Worm (Caenorhabditis elegans) whole organism, midembryonic: ENCODE measurements around the gene skr-18.

Source experiments
- T22C8.4 ChIP-seq: fragments of 200-800 bp; sonication (Bioruptor generic); IDR thresholded peaks from 2 replicates; pipeline ENCODE4 v1.3.6; 2022; ENCODE audit warnings: missing genetic modification characterization, missing compliant biosample characterization
- cog-1 ChIP-seq: sonication (generic microtip); optimal IDR thresholded peaks from 2 replicates; lab custom pipeline; 2016; ENCODE audit warnings: missing genetic modification characterization, missing compliant biosample characterization
- flt-1 ChIP-seq: fragments of 200-800 bp; sonication (Bioruptor generic); IDR thresholded peaks from 2 replicates; pipeline ENCODE4 v1.3.6; 2022; ENCODE audit warnings: missing genetic modification characterization, missing compliant biosample characterization
- klf-2 ChIP-seq: fragments of 200-800 bp; sonication (Bioruptor generic); conservative IDR thresholded peaks from 2 replicates; pipeline ENCODE4 v1.3.6; 2022; ENCODE audit warnings: missing genetic modification reagents, missing genetic modification characterization, missing compliant biosample characterization
- med-1 ChIP-seq: sonication (generic microtip); optimal IDR thresholded peaks from 2 replicates; lab custom pipeline; 2017; ENCODE audit warnings: missing genetic modification characterization, mild to moderate bottlenecking, missing compliant biosample characterization, antibody characterized with exemption, missing genetic modification reagents; ENCODE audit not compliant: insufficient read depth
- ref-1 ChIP-seq: fragments of 200-800 bp; sonication (Bioruptor generic); conservative IDR thresholded peaks from 2 replicates; pipeline ENCODE4 v1.3.6; 2022; ENCODE audit warnings: missing genetic modification reagents, missing genetic modification characterization, missing compliant biosample characterization
- tab-1 ChIP-seq: fragments of 200-800 bp; sonication (Bioruptor generic); IDR thresholded peaks from 2 replicates; pipeline ENCODE4 v1.3.6; 2022; ENCODE audit warnings: missing genetic modification characterization, missing compliant biosample characterization
- ztf-23 ChIP-seq: fragments of 200-800 bp; sonication (Bioruptor generic); IDR thresholded peaks from 2 replicates; pipeline ENCODE4 v1.3.6; 2022; ENCODE audit warnings: missing genetic modification reagents, missing genetic modification characterization, missing compliant biosample characterization
- ztf-29 ChIP-seq: fragments of 200-800 bp; sonication (Bioruptor generic); IDR thresholded peaks from 2 replicates; pipeline ENCODE4 v1.3.6; 2022; ENCODE audit warnings: missing genetic modification reagents, missing genetic modification characterization, missing compliant biosample characterization

skr-18 gene

ce11 chrIV:795383-795872 is at the start of gene skr-18:
skr-18 (minus strand) TSS chrIV:795433.
- TF ChIP-seq ref-1 (no peak), ztf-23 (GFP tag; lab: Robert Waterston, UW) (no peak), med-1 (GFP tag; lab: Kevin White, UChicago) (no peak), cog-1 (no peak), flt-1 (no peak), klf-2 (GFP tag; lab: Robert Waterston, UW) (no peak), tab-1 (GFP tag; lab: Robert Waterston, UW) (no peak), ztf-29 (GFP tag; lab: Robert Waterston, UW) (no peak), T22C8.4 (GFP tag; lab: Robert Waterston, UW) (no peak)

DNA sequence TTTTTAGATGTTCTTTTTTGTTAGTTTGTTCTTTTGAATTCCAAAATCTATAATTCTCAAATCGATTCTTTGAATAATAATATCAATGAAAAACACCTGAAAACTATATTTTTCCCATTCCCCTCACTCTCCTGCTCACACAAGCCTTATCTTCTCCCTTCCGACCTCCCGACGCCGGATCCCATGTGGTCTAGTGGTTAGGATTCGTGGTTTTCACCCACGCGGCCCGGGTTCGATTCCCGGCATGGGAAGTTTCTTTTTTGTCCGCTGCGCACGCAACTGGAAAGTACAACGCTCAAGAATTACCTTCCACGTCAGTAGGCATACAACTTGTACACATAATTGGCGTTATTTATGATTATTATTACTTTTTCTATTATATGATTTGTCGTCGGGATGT is 47.4 kb upstream of the skr-18 start:
- TF ChIP-seq tab-1 (GFP tag; lab: Robert Waterston, UW) = peak; percentile 76
- TF ChIP-seq klf-2 (GFP tag; lab: Robert Waterston, UW) = 0 out of 2 replicates have a peak, but pooled peaks have one; percentile 56
- peak; percentile 25; the same call in 1 of the 2 replicates for TF ChIP-seq ztf-29 (GFP tag; lab: Robert Waterston, UW)
- peak; percentile 35; the same call in 1 of the 2 replicates for TF ChIP-seq ref-1
- TF ChIP-seq med-1 (GFP tag; lab: Kevin White, UChicago) = no peak
- TF ChIP-seq flt-1 = peak; percentile 83
- TF ChIP-seq ztf-23 (GFP tag; lab: Robert Waterston, UW) = peak; percentile 69
- TF ChIP-seq cog-1 = no peak
- 0 out of 2 replicates have a peak, but pooled peaks have one; percentile 54 for TF ChIP-seq T22C8.4 (GFP tag; lab: Robert Waterston, UW)

- TF ChIP-seq ref-1 = no peak
- no peak for TF ChIP-seq ztf-23 (GFP tag; lab: Robert Waterston, UW)
- TF ChIP-seq tab-1 (GFP tag; lab: Robert Waterston, UW) = no peak
- no peak for TF ChIP-seq T22C8.4 (GFP tag; lab: Robert Waterston, UW)
- TF ChIP-seq cog-1 = no peak
- TF ChIP-seq ztf-29 (GFP tag; lab: Robert Waterston, UW) = no peak
- no peak for TF ChIP-seq flt-1
- no peak for TF ChIP-seq klf-2 (GFP tag; lab: Robert Waterston, UW)
These were observed 46.9 kb upstream of the skr-18 start, which contains the start of gene Y55F3BR.6 for ce11 chrIV:842095-842494. Y55F3BR.6 (minus strand) TSS chrIV:842126.

DNA sequence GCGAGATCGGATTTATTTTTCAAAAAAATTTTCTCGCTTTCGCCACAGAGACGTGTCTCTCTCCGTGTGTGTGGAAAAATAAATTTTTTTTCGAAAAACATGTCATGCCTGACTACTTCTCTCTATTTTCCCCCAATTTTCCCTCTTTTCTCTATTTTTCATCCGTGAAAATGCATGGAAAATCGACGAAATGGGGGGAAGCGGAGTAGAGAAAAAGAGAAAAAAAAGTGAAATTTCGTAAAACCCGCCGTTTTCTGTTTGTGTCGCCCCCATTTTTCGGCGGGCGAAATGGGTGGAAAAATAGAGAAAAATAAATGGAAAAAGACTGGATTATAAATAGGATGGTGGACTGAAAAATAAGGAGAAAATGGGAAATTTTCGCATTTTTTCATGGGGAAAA is 38.3 kb upstream of the skr-18 start:
- TF ChIP-seq tab-1 (GFP tag; lab: Robert Waterston, UW) = no peak
- TF ChIP-seq med-1 (GFP tag; lab: Kevin White, UChicago) = no peak
- TF ChIP-seq ztf-29 (GFP tag; lab: Robert Waterston, UW) = no peak
- no peak for TF ChIP-seq flt-1
- TF ChIP-seq cog-1 = no peak
- no peak for TF ChIP-seq ref-1
- no peak for TF ChIP-seq T22C8.4 (GFP tag; lab: Robert Waterston, UW)
- no peak for TF ChIP-seq klf-2 (GFP tag; lab: Robert Waterston, UW)
- no peak for TF ChIP-seq ztf-23 (GFP tag; lab: Robert Waterston, UW)

ce11 chrIV:831796-832486 is 36.7 kb upstream of the skr-18 start, which contains the start of the genes madf-1 and Y55F3BR.10:
madf-1 (minus strand) TSS chrIV:831896.
Y55F3BR.10 (plus strand) TSS chrIV:832436.
- TF ChIP-seq ref-1 = no peak
- TF ChIP-seq flt-1 = no peak
- TF ChIP-seq klf-2 (GFP tag; lab: Robert Waterston, UW) = no peak
- no peak for TF ChIP-seq med-1 (GFP tag; lab: Kevin White, UChicago)
- no peak for TF ChIP-seq T22C8.4 (GFP tag; lab: Robert Waterston, UW)
- TF ChIP-seq tab-1 (GFP tag; lab: Robert Waterston, UW) = no peak

- TF ChIP-seq ztf-29 (GFP tag; lab: Robert Waterston, UW) (no peak), cog-1 (no peak), T22C8.4 (GFP tag; lab: Robert Waterston, UW) (no peak), med-1 (GFP tag; lab: Kevin White, UChicago) (no peak), tab-1 (GFP tag; lab: Robert Waterston, UW) (no peak), flt-1 (no peak), ref-1 (no peak), klf-2 (GFP tag; lab: Robert Waterston, UW) (no peak)
These were observed 35.2 kb upstream of the skr-18 start for ce11 chrIV:830262-830960.

ce11 chrIV:829691-830090 is 34.5 kb upstream of the skr-18 start:
- no peak for TF ChIP-seq flt-1

DNA sequence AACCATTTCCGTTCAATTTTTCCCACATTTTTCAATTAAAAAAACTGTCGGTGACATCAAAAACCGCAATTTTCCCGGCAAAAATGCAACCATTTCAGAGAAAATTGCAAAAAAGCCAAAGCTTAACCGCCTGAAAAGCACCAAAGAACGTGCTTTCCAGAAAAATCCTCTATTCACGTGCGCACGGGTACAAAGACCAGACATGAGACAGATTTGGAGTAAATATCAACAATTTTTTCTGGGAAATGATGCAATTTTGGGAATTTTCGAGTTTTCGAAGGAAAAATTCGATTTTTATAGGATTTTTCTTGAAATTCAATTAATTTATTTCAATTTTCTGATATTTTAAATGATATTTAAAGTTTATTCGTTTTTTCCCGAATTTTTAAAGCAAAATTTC is 33.9 kb upstream of the skr-18 start:
- no peak for TF ChIP-seq cog-1
- no peak for TF ChIP-seq T22C8.4 (GFP tag; lab: Robert Waterston, UW)
- no peak for TF ChIP-seq ztf-29 (GFP tag; lab: Robert Waterston, UW)
- TF ChIP-seq tab-1 (GFP tag; lab: Robert Waterston, UW) = no peak
- no peak for TF ChIP-seq flt-1
- TF ChIP-seq ztf-23 (GFP tag; lab: Robert Waterston, UW) = no peak
- TF ChIP-seq klf-2 (GFP tag; lab: Robert Waterston, UW) = no peak
- no peak for TF ChIP-seq ref-1
- TF ChIP-seq med-1 (GFP tag; lab: Kevin White, UChicago) = no peak

DNA sequence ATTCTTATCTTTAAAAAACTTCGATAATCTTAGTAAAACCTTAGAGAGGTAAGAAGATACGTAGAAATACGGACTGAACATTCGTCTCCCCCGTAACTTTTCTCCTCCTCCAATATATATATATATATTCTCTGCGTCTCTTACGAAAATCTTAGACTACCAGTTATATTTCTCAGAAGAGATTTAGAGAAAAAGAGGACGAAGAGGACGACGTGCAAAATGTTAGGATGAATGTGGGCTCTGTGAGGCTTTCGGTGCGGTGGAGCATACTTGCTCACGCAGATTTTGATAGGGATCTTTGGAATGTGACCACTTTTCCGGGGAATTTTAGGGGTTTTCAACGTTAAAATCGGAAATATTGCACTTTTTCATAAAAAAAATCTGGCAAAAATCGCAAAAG is 33.2 kb upstream of the skr-18 start:
- TF ChIP-seq T22C8.4 (GFP tag; lab: Robert Waterston, UW) (no peak), tab-1 (GFP tag; lab: Robert Waterston, UW) (no peak), flt-1 (no peak), cog-1 (peak; percentile 67), ztf-23 (GFP tag; lab: Robert Waterston, UW) (no peak), klf-2 (GFP tag; lab: Robert Waterston, UW) (no peak), ref-1 (no peak), ztf-29 (GFP tag; lab: Robert Waterston, UW) (peak; percentile 54; the same call in 1 of the 2 replicates), med-1 (GFP tag; lab: Kevin White, UChicago) (no peak)
